Fruit fly (Drosophila melanogaster) whole organism, embryonic: ENCODE data around the gene E2f1.

Source experiments
- Ada2b ChIP-seq: fragments of 200-800 bp; sonication (Bioruptor generic); IDR thresholded peaks from 2 replicates; pipeline ENCODE4 v1.3.6; 2022; ENCODE audit warnings: missing biosample characterization, missing genetic modification characterization
- CG10209 ChIP-seq: fragments of 200-800 bp; sonication (Bioruptor generic); optimal IDR thresholded peaks from 3 replicates; lab custom pipeline; 2017; ENCODE audit warnings: missing biosample characterization, mild to moderate bottlenecking, missing genetic modification characterization, missing genetic modification reagents
- CG1024 ChIP-seq: fragments of 200-800 bp; sonication (Bioruptor generic); IDR thresholded peaks from 2 replicates; pipeline ENCODE4 v1.3.6; 2022; ENCODE audit warnings: missing biosample characterization, missing genetic modification characterization
- CG10321 ChIP-seq: fragments of 200-800 bp; sonication (Bioruptor generic); IDR thresholded peaks from 2 replicates; pipeline ENCODE4 v1.3.6; 2022; ENCODE audit warnings: missing biosample characterization, missing genetic modification characterization
- CG10431 ChIP-seq: fragments of 200-800 bp; sonication (Bioruptor generic); optimal IDR thresholded peaks from 3 replicates; lab custom pipeline; 2018; ENCODE audit warnings: missing biosample characterization, mild to moderate bottlenecking, missing genetic modification characterization
- CG13624 ChIP-seq: fragments of 200-800 bp; sonication (Bioruptor generic); optimal IDR thresholded peaks from 2 replicates; lab custom pipeline; 2016; ENCODE audit warnings: missing biosample characterization, missing genetic modification characterization
- CG1832 ChIP-seq: fragments of 200-800 bp; sonication (Bioruptor generic); optimal IDR thresholded peaks from 2 replicates; lab custom pipeline; 2017; ENCODE audit warnings: missing biosample characterization, mild to moderate bottlenecking, missing genetic modification characterization, inconsistent platforms
- CG2116 ChIP-seq: fragments of 200-800 bp; sonication (Bioruptor generic); optimal IDR thresholded peaks from 3 replicates; lab custom pipeline; 2018; ENCODE audit warnings: missing biosample characterization, mild to moderate bottlenecking, missing genetic modification characterization
- CG32767 ChIP-seq: fragments of 200-800 bp; sonication (Bioruptor generic); IDR thresholded peaks from 2 replicates; pipeline ENCODE4 v1.3.6; 2022; ENCODE audit warnings: missing biosample characterization, missing genetic modification characterization
- CG3281 ChIP-seq: fragments of 200-800 bp; sonication (Bioruptor generic); optimal IDR thresholded peaks from 3 replicates; lab custom pipeline; 2017; ENCODE audit warnings: missing biosample characterization, mild to moderate bottlenecking, missing genetic modification characterization
- CG42726 ChIP-seq: fragments of 200-800 bp; sonication (Bioruptor generic); IDR thresholded peaks from 2 replicates; pipeline ENCODE4 v1.3.6; 2022; ENCODE audit warnings: missing biosample characterization, missing genetic modification characterization; ENCODE audit not compliant: partially characterized antibody
- CG4730 ChIP-seq: fragments of 200-800 bp; sonication (Bioruptor generic); IDR thresholded peaks from 2 replicates; pipeline ENCODE4 v1.3.6; 2022; ENCODE audit warnings: missing biosample characterization, missing genetic modification characterization
- CG6272 ChIP-seq: fragments of 200-800 bp; sonication (Bioruptor generic); IDR thresholded peaks from 2 replicates; pipeline ENCODE4 v1.3.6; 2022; ENCODE audit warnings: missing biosample characterization, missing genetic modification characterization
- CG6813 ChIP-seq: fragments of 200-800 bp; sonication (Bioruptor generic); optimal IDR thresholded peaks from 2 replicates; lab custom pipeline; 2017; ENCODE audit warnings: missing biosample characterization, missing genetic modification characterization, mild to moderate bottlenecking, moderate library complexity, missing genetic modification reagents
- CG6854 ChIP-seq: fragments of 200-800 bp; sonication (Bioruptor generic); optimal IDR thresholded peaks from 3 replicates; lab custom pipeline; 2017; ENCODE audit warnings: missing biosample characterization, mild to moderate bottlenecking, missing genetic modification characterization
- CTCF ChIP-seq: fragments of 200-800 bp; sonication (Bioruptor generic); optimal IDR thresholded peaks from 2 replicates; lab custom pipeline; 2017; ENCODE audit warnings: missing biosample characterization, mild to moderate bottlenecking, missing genetic modification characterization, moderate library complexity
- Dref ChIP-seq: fragments of 200-800 bp; sonication (Bioruptor generic); IDR thresholded peaks from 2 replicates; pipeline ENCODE4 v1.3.6; 2022; ENCODE audit warnings: missing biosample characterization, missing genetic modification characterization
- Drgx ChIP-seq: fragments of 200-800 bp; sonication (Bioruptor generic); IDR thresholded peaks from 2 replicates; pipeline ENCODE4 v1.3.6; 2022; ENCODE audit warnings: missing biosample characterization, missing genetic modification characterization
- Hand ChIP-seq: fragments of 200-800 bp; sonication (Bioruptor generic); optimal IDR thresholded peaks from 2 replicates; lab custom pipeline; 2017; ENCODE audit warnings: mild to moderate bottlenecking, missing biosample characterization, missing genetic modification reagents, missing genetic modification characterization
- Med ChIP-seq: fragments of 200-800 bp; sonication (Bioruptor generic); peaks from one replicate; lab custom pipeline; 2016; ENCODE audit warnings: missing biosample characterization, missing genetic modification characterization, mild to moderate bottlenecking, inconsistent platforms, moderate library complexity
- Mrtf ChIP-seq: fragments of 200-800 bp; sonication (Bioruptor generic); IDR thresholded peaks from 3 replicates; pipeline ENCODE4 v1.3.6; 2022; ENCODE audit warnings: missing biosample characterization, missing genetic modification characterization
- Opbp ChIP-seq: fragments of 200-800 bp; sonication (Bioruptor generic); IDR thresholded peaks from 3 replicates; pipeline ENCODE4 v1.3.6; 2022; ENCODE audit warnings: missing biosample characterization, missing genetic modification characterization; ENCODE audit not compliant: partially characterized antibody
- bsh ChIP-seq, 2 experiments: fragments of 200-800 bp; sonication (Bioruptor generic); optimal IDR thresholded peaks; 2 replicates each; lab custom pipeline; 2017 to 2018; ENCODE audit warnings: mild to moderate bottlenecking in 2 of 2, missing biosample characterization in 2 of 2, missing genetic modification characterization in 2 of 2, moderate library complexity in 1 of 2
- crol ChIP-seq: fragments of 200-800 bp; sonication (Bioruptor generic); IDR thresholded peaks from 2 replicates; pipeline ENCODE4 v1.3.6; 2022; ENCODE audit warnings: missing biosample characterization, missing genetic modification characterization
- dan ChIP-seq: fragments of 200-800 bp; sonication (Bioruptor generic); IDR thresholded peaks from 2 replicates; pipeline ENCODE4 v1.3.6; 2022; ENCODE audit warnings: missing biosample characterization, missing genetic modification characterization
- exex ChIP-seq: fragments of 200-800 bp; sonication (Bioruptor generic); optimal IDR thresholded peaks from 4 replicates; lab custom pipeline; 2018; ENCODE audit warnings: missing biosample characterization, mild to moderate bottlenecking, missing genetic modification characterization, moderate library complexity
- fd96Cb ChIP-seq: fragments of 200-800 bp; sonication (Bioruptor generic); optimal IDR thresholded peaks from 2 replicates; lab custom pipeline; 2018; ENCODE audit warnings: missing biosample characterization, mild to moderate bottlenecking, missing genetic modification characterization, moderate library complexity
- gce ChIP-seq: fragments of 200-800 bp; sonication (Bioruptor generic); IDR thresholded peaks from 3 replicates; pipeline ENCODE4 v1.3.6; 2022; ENCODE audit warnings: missing biosample characterization, missing genetic modification characterization
- lov ChIP-seq, 2 experiments: fragments of 200-800 bp in 1 of 2; fragments of >200 bp in 1 of 2; sonication (Bioruptor generic) in 1 of 2; IDR thresholded peaks in 1 of 2; optimal IDR thresholded peaks in 1 of 2; 2 replicates in 1 of 2; 3 replicates in 1 of 2; pipeline versions ENCODE4 v1.3.6 to Lab custom; 2017 to 2022; ENCODE audit warnings: missing biosample characterization in 1 of 2, missing genetic modification characterization in 1 of 2
- nom ChIP-seq: fragments of 200-800 bp; sonication (Bioruptor generic); optimal IDR thresholded peaks from 2 replicates; lab custom pipeline; 2017; ENCODE audit warnings: missing biosample characterization, missing genetic modification characterization, mild to moderate bottlenecking, moderate library complexity, missing genetic modification reagents
- onecut ChIP-seq: fragments of 200-800 bp; sonication (Bioruptor generic); IDR thresholded peaks from 2 replicates; pipeline ENCODE4 v1.3.6; 2022; ENCODE audit warnings: missing biosample characterization, missing genetic modification characterization
- pan ChIP-seq, 4 experiments: fragments of >200 bp in 3 of 4; fragments of 200-800 bp in 1 of 4; sonication (Bioruptor generic) in 1 of 4; optimal IDR thresholded peaks in 3 of 4; IDR thresholded peaks in 1 of 4; 2 replicates each; pipeline versions ENCODE4 v1.3.6 to Lab custom; 2017 to 2022; ENCODE audit warnings: missing biosample characterization in 2 of 4, missing genetic modification characterization in 2 of 4, mixed read lengths in 1 of 4
- row ChIP-seq: fragments of 200-800 bp; sonication (Bioruptor generic); IDR thresholded peaks from 3 replicates; pipeline ENCODE4 v1.3.6; 2022; ENCODE audit warnings: missing biosample characterization, missing genetic modification characterization
- shn ChIP-seq: fragments of 200-800 bp; sonication (Bioruptor generic); optimal IDR thresholded peaks from 3 replicates; lab custom pipeline; 2016; ENCODE audit warnings: missing biosample characterization, missing genetic modification characterization
- wor ChIP-seq: fragments of 200-800 bp; sonication (Bioruptor generic); IDR thresholded peaks from 2 replicates; pipeline ENCODE4 v1.3.6; 2022; ENCODE audit warnings: missing biosample characterization, missing genetic modification characterization
- zfh1 ChIP-seq: fragments of 200-800 bp; sonication (Bioruptor generic); IDR thresholded peaks from 3 replicates; pipeline ENCODE4 v1.3.6; 2022; ENCODE audit warnings: missing biosample characterization, missing genetic modification characterization

E2f1 gene

DNA sequence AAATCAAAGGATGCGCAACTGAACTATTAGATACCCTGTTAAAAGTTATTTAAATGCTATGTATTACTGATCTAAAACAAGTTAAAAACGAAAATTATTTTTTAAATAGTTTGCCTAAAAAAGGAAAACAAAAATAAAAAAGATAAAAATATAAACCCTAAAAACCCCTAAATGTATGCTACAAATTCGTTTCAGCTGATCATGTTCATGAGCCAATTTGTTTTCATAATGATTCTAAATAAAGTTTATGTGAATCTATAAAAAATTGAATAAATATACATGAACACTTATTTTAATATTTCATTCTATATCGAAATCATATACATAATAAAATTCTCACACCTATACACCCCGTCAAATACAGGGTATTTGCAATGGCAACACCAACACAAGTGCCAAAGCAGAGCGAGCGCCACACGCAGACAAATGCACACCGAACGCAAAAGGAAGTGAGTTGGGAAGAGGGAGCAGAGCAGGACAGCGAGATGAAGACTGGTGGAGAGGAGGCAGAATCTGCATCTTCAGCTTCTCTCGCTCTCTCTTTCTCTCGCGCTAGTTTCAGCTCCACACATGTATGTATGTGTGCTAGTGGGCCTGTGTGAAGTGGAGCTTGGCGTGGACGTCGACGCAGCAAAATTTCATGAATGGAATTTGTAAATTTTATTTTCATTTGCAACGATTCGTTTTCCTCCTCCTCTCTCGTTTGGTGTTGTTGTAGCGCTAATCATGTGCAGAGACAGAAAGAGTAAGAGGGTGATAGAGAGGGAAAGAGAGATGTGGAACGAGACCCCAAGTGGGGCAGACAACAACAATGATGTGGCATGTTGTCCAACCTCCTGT is 9.4 kb downstream of the E2f1 start (continued):
- TF ChIP-seq dan (GFP tag; lab: Robert Waterston, UW) (no peak), shn (GFP tag; lab: Kevin White, UChicago) (no peak), CG42726 (GFP tag; lab: Robert Waterston, UW) (no peak), exex (tag; lab: Kevin White, UChicago) (no peak), fd96Cb (peak; percentile 30), wor (no peak), Hand (no peak), onecut (GFP tag; lab: Robert Waterston, UW) (no peak), CG6854 (GFP tag; lab: Kevin White, UChicago) (no peak), CG4730 (no peak), CG2116 (GFP tag; lab: Kevin White, UChicago) (no peak), Med (GFP tag; lab: Kevin White, UChicago) (peak; percentile 5), gce (GFP tag; lab: Robert Waterston, UW) (no peak), CG3281 (GFP tag; lab: Kevin White, UChicago) (no peak), CTCF (no peak), CG13624 (GFP tag; lab: Kevin White, UChicago) (no peak), CG6272 (GFP tag; lab: Robert Waterston, UW) (no peak), CG32767 (GFP tag; lab: Robert Waterston, UW) (no peak), Ada2b (GFP tag; lab: Robert Waterston, UW) (no peak), CG10209 (peak; percentile 26), CG1024 (GFP tag; lab: Robert Waterston, UW) (no peak), CG6813 (no peak)
- TF ChIP-seq, all 482 proteins: peak for 81

DNA sequence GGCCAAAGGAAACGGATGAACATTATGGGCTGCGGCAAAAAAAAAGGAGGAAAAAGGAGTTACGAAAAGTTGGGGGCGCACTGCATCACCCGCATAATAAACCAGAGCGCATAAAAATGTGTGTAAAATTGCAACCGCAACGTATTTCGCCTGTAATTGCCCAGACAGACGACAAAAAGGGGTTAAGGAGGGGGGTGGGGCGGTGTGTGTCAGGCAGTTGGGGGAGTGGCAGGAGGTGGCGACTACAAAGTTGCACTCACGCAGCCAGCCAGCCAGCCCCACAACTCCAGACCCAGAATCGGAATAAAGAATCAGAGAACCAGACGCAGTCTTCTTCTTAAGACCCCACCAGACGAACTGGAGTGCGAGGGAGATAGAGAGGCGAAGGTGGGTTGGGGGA is 10.2 kb downstream of the E2f1 start:
- TF ChIP-seq Opbp (GFP tag; lab: Robert Waterston, UW) (0 out of 3 replicates have a peak, but pooled peaks have one; percentile 18), crol (GFP tag; lab: Robert Waterston, UW) (peak; percentile 37; the same call in 1 of the 2 replicates), gce (GFP tag; lab: Robert Waterston, UW) (0 out of 3 replicates have a peak, but pooled peaks have one; percentile 20), Mrtf (GFP tag; lab: Robert Waterston, UW) (0 out of 3 replicates have a peak, but pooled peaks have one; percentile 32), CG1832 (GFP tag; lab: Kevin White, UChicago) (peak; percentile 10), Med (GFP tag; lab: Kevin White, UChicago) (peak; percentile 42), Drgx (no peak), zfh1 (GFP tag; lab: Robert Waterston, UW) (no peak), Dref (0 out of 2 replicates have a peak, but pooled peaks have one; percentile 27)

DNA sequence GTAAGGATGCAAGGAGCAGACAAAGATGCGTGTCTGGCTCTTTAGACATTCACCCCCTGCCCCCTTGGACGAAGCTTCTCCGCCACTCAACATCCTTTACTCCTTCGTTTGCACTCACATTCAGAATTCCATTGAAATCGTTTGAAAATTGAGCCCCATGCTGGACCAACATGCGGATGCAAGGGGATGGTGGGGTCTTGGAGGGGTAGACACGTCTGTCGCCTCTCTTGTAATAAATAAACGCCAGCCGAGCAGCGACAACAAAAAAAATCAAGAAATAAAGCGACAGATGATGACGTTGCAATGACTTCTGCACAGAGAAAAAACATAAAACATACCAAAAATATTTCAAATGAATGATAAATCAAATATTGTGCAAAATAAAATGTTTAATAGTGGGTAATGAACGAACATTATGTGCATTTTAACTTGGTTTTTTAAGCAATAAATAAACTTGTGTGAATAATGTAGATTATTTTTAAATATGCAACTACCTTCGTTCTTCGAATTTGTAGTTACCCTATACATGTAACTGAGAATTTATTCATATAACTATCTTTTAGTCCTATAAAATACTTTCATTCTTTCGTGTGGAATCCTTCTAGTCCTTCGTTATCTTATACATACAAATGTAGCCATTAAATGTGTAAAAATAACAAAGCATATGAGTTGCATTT is 10.7 kb downstream of the E2f1 start:
- peak in 1 of 2 experiments; percentile 61 for TF ChIP-seq bsh (GFP tag; optimal IDR thresholded peaks at IDR 0.05; lab: Kevin White, UChicago)
- TF ChIP-seq nom (GFP tag; lab: Kevin White, UChicago), result peak; percentile 5
- no peak for TF ChIP-seq pan (optimal IDR thresholded peaks at IDR 0.05; lab: Kevin White, UChicago)
- peak in 1 of 2 experiments; percentile 25 for TF ChIP-seq pan (GFP tag; optimal IDR thresholded peaks at IDR 0.05 in 1 of 2, IDR thresholded peaks at IDR 0.05 in 1 of 2)
- TF ChIP-seq CG10321 (GFP tag; lab: Robert Waterston, UW), result no peak
- peak; percentile 58 for TF ChIP-seq Drgx
- TF ChIP-seq crol (GFP tag; lab: Robert Waterston, UW), result peak; percentile 59
- TF ChIP-seq row (GFP tag; lab: Robert Waterston, UW), result 0 out of 3 replicates have a peak, but pooled peaks have one; percentile 8
- no peak for TF ChIP-seq CG10431 (GFP tag; lab: Kevin White, UChicago)
- TF ChIP-seq lov (optimal IDR thresholded peaks at IDR 0.05; lab: Kevin White, UChicago), result no peak
- TF ChIP-seq lov (GFP tag; IDR thresholded peaks at IDR 0.05; lab: Robert Waterston, UW), result 0 out of 3 replicates have a peak, but pooled peaks have one; percentile 23
